Fruit fly (Drosophila melanogaster): Measurements from ENCODE around the gene CG3618.

CG3618 gene

dm6 chr3L:20823206-20823803 is 7.4 kb upstream of the CG3618 start:
- TF ChIP-seq insv (optimal IDR thresholded peaks at IDR 0.05) (no peak), psq (optimal IDR thresholded peaks at IDR 0.05) (no peak), h (optimal IDR thresholded peaks at IDR 0.05) (no peak), Sin3A (optimal IDR thresholded peaks at IDR 0.05) (no peak), ttk (optimal IDR thresholded peaks at IDR 0.05) (no peak), Myc (optimal IDR thresholded peaks at IDR 0.05) (no peak)

dm6 chr3L:20817927-20818326 is 2.1 kb upstream of the CG3618 start, which contains the start of gene Mst77F:
Mst77F (minus strand) TSS chr3L:20818027.
- TF ChIP-seq insv (optimal IDR thresholded peaks at IDR 0.05) (no peak), psq (optimal IDR thresholded peaks at IDR 0.05) (no peak), h (optimal IDR thresholded peaks at IDR 0.05) (no peak), Myc (optimal IDR thresholded peaks at IDR 0.05) (no peak)

- TF ChIP-seq ttk (optimal IDR thresholded peaks at IDR 0.05): no peak
- no peak for TF ChIP-seq insv (optimal IDR thresholded peaks at IDR 0.05)
- no peak for TF ChIP-seq h (optimal IDR thresholded peaks at IDR 0.05)
- no peak for TF ChIP-seq psq (optimal IDR thresholded peaks at IDR 0.05)
- TF ChIP-seq Myc (optimal IDR thresholded peaks at IDR 0.05): no peak
- TF ChIP-seq Sin3A (optimal IDR thresholded peaks at IDR 0.05): no peak
Measured at dm6 chr3L:20809088-20809999, 6.5 kb downstream of the CG3618 start, which contains the start of the genes CG3634 and HIPP1. CG3634 (minus strand) TSS chr3L:20809272. HIPP1 (plus strand) TSS chr3L:20809669.

dm6 chr3L:20800208-20800607 is 15.7 kb downstream of the CG3618 start, which contains the start of gene Spc105R:
Spc105R (plus strand) TSS chr3L:20800410.
- TF ChIP-seq Sin3A (optimal IDR thresholded peaks at IDR 0.05) (no peak), psq (optimal IDR thresholded peaks at IDR 0.05) (no peak), insv (optimal IDR thresholded peaks at IDR 0.05) (no peak), Myc (optimal IDR thresholded peaks at IDR 0.05) (no peak), h (optimal IDR thresholded peaks at IDR 0.05) (no peak), ttk (optimal IDR thresholded peaks at IDR 0.05) (no peak)

- TF ChIP-seq Myc (optimal IDR thresholded peaks at IDR 0.05): no peak
Measured at dm6 chr3L:20798325-20798846, 17.5 kb downstream of the CG3618 start, which contains the start of the genes CG3698 and tzn. CG3698 (minus strand) TSS chr3L:20798375. tzn (plus strand) TSS chr3L:20798645.

- TF ChIP-seq insv (optimal IDR thresholded peaks at IDR 0.05): no peak
- TF ChIP-seq Sin3A (optimal IDR thresholded peaks at IDR 0.05): no peak
- no peak for TF ChIP-seq h (optimal IDR thresholded peaks at IDR 0.05)
- no peak for TF ChIP-seq psq (optimal IDR thresholded peaks at IDR 0.05)
- no peak for TF ChIP-seq ttk (optimal IDR thresholded peaks at IDR 0.05)
- TF ChIP-seq Myc (optimal IDR thresholded peaks at IDR 0.05): no peak
Measured at dm6 chr3L:20797379-20797778, 18.5 kb downstream of the CG3618 start.

- TF ChIP-seq ttk (optimal IDR thresholded peaks at IDR 0.05): no peak
- TF ChIP-seq Myc (optimal IDR thresholded peaks at IDR 0.05): no peak
- TF ChIP-seq Sin3A (optimal IDR thresholded peaks at IDR 0.05): no peak
- TF ChIP-seq psq (optimal IDR thresholded peaks at IDR 0.05): no peak
- no peak for TF ChIP-seq insv (optimal IDR thresholded peaks at IDR 0.05)
- no peak for TF ChIP-seq h (optimal IDR thresholded peaks at IDR 0.05)
Measured at dm6 chr3L:20796757-20797156, 19.1 kb downstream of the CG3618 start.

- TF ChIP-seq Myc (optimal IDR thresholded peaks at IDR 0.05) (no peak), ttk (optimal IDR thresholded peaks at IDR 0.05) (no peak)
Measured at dm6 chr3L:20792693-20793092, 23.2 kb downstream of the CG3618 start, which contains the start of gene Six4. Six4 (minus strand) TSS chr3L:20792777.

dm6 chr3L:20789299-20789698 is 26.6 kb downstream of the CG3618 start:
- no peak for TF ChIP-seq insv (optimal IDR thresholded peaks at IDR 0.05)
- TF ChIP-seq h (optimal IDR thresholded peaks at IDR 0.05): no peak

dm6 chr3L:20787835-20788380 is 28.0 kb downstream of the CG3618 start, which contains the start of gene CG11396:
CG11396 (minus strand) TSS chr3L:20788137.
- TF ChIP-seq insv (optimal IDR thresholded peaks at IDR 0.05): peak; percentile 43
- no peak for TF ChIP-seq h (optimal IDR thresholded peaks at IDR 0.05)
- no peak for TF ChIP-seq Myc (optimal IDR thresholded peaks at IDR 0.05)
- TF ChIP-seq Sin3A (optimal IDR thresholded peaks at IDR 0.05): no peak
- TF ChIP-seq ttk (optimal IDR thresholded peaks at IDR 0.05): no peak
- no peak for TF ChIP-seq psq (optimal IDR thresholded peaks at IDR 0.05)

- TF ChIP-seq ttk (optimal IDR thresholded peaks at IDR 0.05) (no peak), insv (optimal IDR thresholded peaks at IDR 0.05) (no peak), Myc (optimal IDR thresholded peaks at IDR 0.05) (no peak), Sin3A (optimal IDR thresholded peaks at IDR 0.05) (no peak), h (optimal IDR thresholded peaks at IDR 0.05) (no peak), psq (optimal IDR thresholded peaks at IDR 0.05) (no peak)
Measured at dm6 chr3L:20785742-20786427, 30.0 kb downstream of the CG3618 start, which contains the start of gene Pcif1. Pcif1 (minus strand) TSS chr3L:20786197.

All from Kc167 (cell line).